Fruit fly (Drosophila melanogaster): Measurements from ENCODE around the gene Acp26Aa.

The Acp26Aa gene

dm6 chr2L:5893796-5894195 is at the start of gene Acp26Aa:
Gene Acp26Aa, minus strand, starts transcription at chr2L:5893896.
- TF ChIP-seq Blimp-1 (GFP tag; optimal IDR thresholded peaks at IDR 0.05) = no peak
- TF ChIP-seq svp (GFP tag) = peak; percentile 5

- no peak for TF ChIP-seq Sox14 (GFP tag; optimal IDR thresholded peaks at IDR 0.05)
- no peak for TF ChIP-seq CG6163 (GFP tag; IDR thresholded peaks at IDR 0.05)
- TF ChIP-seq Met (GFP tag; optimal IDR thresholded peaks at IDR 0.05) = no peak
- no peak for TF ChIP-seq CG7368 (GFP tag; optimal IDR thresholded peaks at IDR 0.05)
- no peak for TF ChIP-seq CG1621 (tag; optimal IDR thresholded peaks at IDR 0.05)
- no peak for TF ChIP-seq Hr4 (GFP tag; optimal IDR thresholded peaks at IDR 0.05)
- TF ChIP-seq CG16779 (tag; optimal IDR thresholded peaks at IDR 0.05) = no peak
- TF ChIP-seq CG31627 (GFP tag; optimal IDR thresholded peaks at IDR 0.05) = no peak
- no peak for TF ChIP-seq Eip78C (GFP tag)
- TF ChIP-seq OdsH (GFP tag; optimal IDR thresholded peaks at IDR 0.05) = no peak
- TF ChIP-seq Sox102F (GFP tag; optimal IDR thresholded peaks at IDR 0.05) = no peak
- no peak for TF ChIP-seq pdm3 (GFP tag; optimal IDR thresholded peaks at IDR 0.05)
- no peak for TF ChIP-seq Eip93F (GFP tag; optimal IDR thresholded peaks at IDR 0.05)
Observed at dm6 chr2L:5927363-5927762, 33.7 kb upstream of the Acp26Aa start.

dm6 chr2L:5925637-5926036 is 31.9 kb upstream of the Acp26Aa start, which contains the start of gene dsf:
Gene dsf, plus strand, starts transcription at chr2L:5925937.
- TF ChIP-seq ss (GFP tag; optimal IDR thresholded peaks at IDR 0.05) (no peak), CG6163 (GFP tag; IDR thresholded peaks at IDR 0.05) (no peak), Blimp-1 (GFP tag; optimal IDR thresholded peaks at IDR 0.05) (no peak), CG6808 (GFP tag; optimal IDR thresholded peaks at IDR 0.05) (no peak), CG9139 (GFP tag; optimal IDR thresholded peaks at IDR 0.05) (no peak), spab (GFP tag; optimal IDR thresholded peaks at IDR 0.05) (no peak)

dm6 chr2L:5925164-5925563 is 31.5 kb upstream of the Acp26Aa start:
- TF ChIP-seq CG6808 (GFP tag; optimal IDR thresholded peaks at IDR 0.05) (no peak), CG7368 (GFP tag; optimal IDR thresholded peaks at IDR 0.05) (peak; percentile 6)

dm6 chr2L:5923603-5924138 is 30.0 kb upstream of the Acp26Aa start, which contains the start of gene CG9016:
Gene CG9016, minus strand, starts transcription at chr2L:5923653.
- TF ChIP-seq Sox14 (GFP tag; optimal IDR thresholded peaks at IDR 0.05) = no peak
- TF ChIP-seq svp (GFP tag) = peak; percentile 6
- peak; percentile 52 for TF ChIP-seq CG7368 (GFP tag; optimal IDR thresholded peaks at IDR 0.05)
- no peak for TF ChIP-seq esn (GFP tag; optimal IDR thresholded peaks at IDR 0.05)

dm6 chr2L:5910189-5910588 is 16.5 kb upstream of the Acp26Aa start, which contains the start of gene CG14000:
Gene CG14000, minus strand, starts transcription at chr2L:5910289.
- no peak for TF ChIP-seq CG10631 (GFP tag; optimal IDR thresholded peaks at IDR 0.05)
- TF ChIP-seq Lpt (GFP tag; optimal IDR thresholded peaks at IDR 0.05) = no peak
- TF ChIP-seq cyc (GFP tag; optimal IDR thresholded peaks at IDR 0.05) = no peak
- no peak for TF ChIP-seq CG3919 (GFP tag; optimal IDR thresholded peaks at IDR 0.05)
- TF ChIP-seq Eip75B (GFP tag; optimal IDR thresholded peaks at IDR 0.05) = no peak
- no peak for TF ChIP-seq topi (GFP tag; optimal IDR thresholded peaks at IDR 0.05)
- TF ChIP-seq spab (GFP tag; optimal IDR thresholded peaks at IDR 0.05) = no peak
- no peak for TF ChIP-seq CG8632 (GFP tag; optimal IDR thresholded peaks at IDR 0.05)
- no peak for TF ChIP-seq Eip93F (GFP tag; optimal IDR thresholded peaks at IDR 0.05)
- TF ChIP-seq net (GFP tag; optimal IDR thresholded peaks at IDR 0.05) = no peak
- no peak for TF ChIP-seq CG31627 (GFP tag; optimal IDR thresholded peaks at IDR 0.05)
- TF ChIP-seq acj6 (GFP tag; optimal IDR thresholded peaks at IDR 0.05) = no peak
- no peak for TF ChIP-seq vri (GFP tag; optimal IDR thresholded peaks at IDR 0.05)
- TF ChIP-seq CG6854 (GFP tag; optimal IDR thresholded peaks at IDR 0.05) = no peak

Measured in whole organism, prepupa.